Fruit fly (Drosophila melanogaster) whole organism, embryonic: ENCODE data around the gene retm.

Experiments used
- ATbp ChIP-seq: fragments of 200-800 bp; sonication (Bioruptor generic); optimal IDR thresholded peaks from 2 replicates; lab custom pipeline; 2017; ENCODE audit warnings: missing biosample characterization, mild to moderate bottlenecking, missing genetic modification characterization, missing genetic modification reagents
- Bteb2 ChIP-seq: fragments of 200-800 bp; sonication (Bioruptor generic); optimal IDR thresholded peaks from 2 replicates; lab custom pipeline; 2016; ENCODE audit warnings: missing biosample characterization, missing genetic modification characterization
- CG10147 ChIP-seq: fragments of 200-800 bp; sonication (Bioruptor generic); optimal IDR thresholded peaks from 2 replicates; lab custom pipeline; 2019; ENCODE audit warnings: missing biosample characterization, mild to moderate bottlenecking, missing genetic modification characterization, moderate library complexity
- CG10274 ChIP-seq: fragments of 200-800 bp; sonication (Bioruptor generic); optimal IDR thresholded peaks from 3 replicates; lab custom pipeline; 2017; ENCODE audit warnings: missing biosample characterization, mild to moderate bottlenecking, missing genetic modification characterization
- CG11456 ChIP-seq: fragments of 200-800 bp; sonication (Bioruptor generic); IDR thresholded peaks from 3 replicates; pipeline ENCODE4 v1.3.6; 2022; ENCODE audit warnings: missing biosample characterization, missing genetic modification characterization
- CG12744 ChIP-seq: fragments of 200-800 bp; sonication (Bioruptor generic); optimal IDR thresholded peaks from 2 replicates; lab custom pipeline; 2016; ENCODE audit warnings: missing biosample characterization, missing genetic modification characterization
- CG14965 ChIP-seq: fragments of 200-800 bp; sonication (Bioruptor generic); optimal IDR thresholded peaks from 2 replicates; lab custom pipeline; 2016; ENCODE audit warnings: missing biosample characterization, missing genetic modification characterization, borderline replicate concordance
- CG17359 ChIP-seq: fragments of 200-800 bp; sonication (Bioruptor generic); optimal IDR thresholded peaks from 3 replicates; lab custom pipeline; 2018; ENCODE audit warnings: missing biosample characterization, mild to moderate bottlenecking, missing genetic modification characterization, moderate library complexity
- CG18476 ChIP-seq: fragments of 200-800 bp; sonication (Bioruptor generic); optimal IDR thresholded peaks from 2 replicates; lab custom pipeline; 2016; ENCODE audit warnings: missing biosample characterization, mild to moderate bottlenecking, missing genetic modification characterization
- CG2678 ChIP-seq: fragments of 200-800 bp; sonication (Bioruptor generic); optimal IDR thresholded peaks from 3 replicates; lab custom pipeline; 2019; ENCODE audit warnings: missing biosample characterization, mild to moderate bottlenecking, missing genetic modification characterization, moderate library complexity
- CG32767 ChIP-seq: fragments of 200-800 bp; sonication (Bioruptor generic); IDR thresholded peaks from 2 replicates; pipeline ENCODE4 v1.3.6; 2022; ENCODE audit warnings: missing biosample characterization, missing genetic modification characterization
- CG33213 ChIP-seq: fragments of 200-800 bp; sonication (Bioruptor generic); optimal IDR thresholded peaks from 3 replicates; lab custom pipeline; 2016; ENCODE audit warnings: missing biosample characterization, missing genetic modification characterization
- CG3838 ChIP-seq: fragments of 200-800 bp; sonication (Bioruptor generic); optimal IDR thresholded peaks from 3 replicates; lab custom pipeline; 2016; ENCODE audit warnings: missing biosample characterization, missing genetic modification characterization
- CG6175 ChIP-seq: fragments of 200-800 bp; sonication (Bioruptor generic); IDR thresholded peaks from 3 replicates; pipeline ENCODE4 v1.3.6; 2022; ENCODE audit warnings: missing biosample characterization, missing genetic modification characterization
- CG6254 ChIP-seq: fragments of 200-800 bp; sonication (Bioruptor generic); optimal IDR thresholded peaks from 3 replicates; lab custom pipeline; 2017; ENCODE audit warnings: mild to moderate bottlenecking, missing biosample characterization, missing genetic modification reagents, missing genetic modification characterization
- CG8924 ChIP-seq: fragments of 200-800 bp; optimal IDR thresholded peaks from 3 replicates; lab custom pipeline; 2019; ENCODE audit warnings: missing biosample characterization, mild to moderate bottlenecking, missing genetic modification characterization, moderate library complexity
- CG9215 ChIP-seq: fragments of 200-800 bp; sonication (Bioruptor generic); IDR thresholded peaks from 2 replicates; pipeline ENCODE4 v1.3.6; 2022; ENCODE audit warnings: missing biosample characterization, missing genetic modification characterization
- Fer2 ChIP-seq: fragments of 200-800 bp; sonication (Bioruptor generic); optimal IDR thresholded peaks from 2 replicates; lab custom pipeline; 2018; ENCODE audit warnings: missing biosample characterization, mild to moderate bottlenecking, missing genetic modification characterization, moderate library complexity
- H2.0 ChIP-seq: fragments of 200-800 bp; sonication (Bioruptor generic); IDR thresholded peaks from 2 replicates; pipeline ENCODE4 v1.3.6; 2022; ENCODE audit warnings: missing biosample characterization, missing genetic modification characterization
- HHEX ChIP-seq: fragments of 200-800 bp; sonication (Bioruptor generic); optimal IDR thresholded peaks from 3 replicates; lab custom pipeline; 2017; ENCODE audit warnings: missing biosample characterization, mild to moderate bottlenecking, missing genetic modification characterization, missing genetic modification reagents
- HLHmδ ChIP-seq: fragments of 200-800 bp; sonication (Bioruptor generic); optimal IDR thresholded peaks from 2 replicates; lab custom pipeline; 2018; ENCODE audit warnings: missing biosample characterization, mild to moderate bottlenecking, missing genetic modification characterization, moderate library complexity
- Hmx ChIP-seq: fragments of 200-800 bp; sonication (Bioruptor generic); optimal IDR thresholded peaks from 2 replicates; lab custom pipeline; 2016; ENCODE audit warnings: missing biosample characterization, missing genetic modification characterization
- Hr3 ChIP-seq: fragments of 200-800 bp; sonication (Bioruptor generic); optimal IDR thresholded peaks from 3 replicates; lab custom pipeline; 2016; ENCODE audit warnings: missing biosample characterization, missing genetic modification characterization
- Kr ChIP-seq: fragments of 200-800 bp; sonication (Bioruptor generic); optimal IDR thresholded peaks from 2 replicates; lab custom pipeline; 2017; ENCODE audit warnings: missing biosample characterization, mild to moderate bottlenecking, missing genetic modification characterization
- Lpt ChIP-seq: fragments of >200 bp; optimal IDR thresholded peaks from 2 replicates; lab custom pipeline; 2018; ENCODE audit warnings: missing biosample characterization, missing genetic modification characterization
- NC2α ChIP-seq: fragments of 200-800 bp; sonication (Bioruptor generic); optimal IDR thresholded peaks from 2 replicates; lab custom pipeline; 2016; ENCODE audit warnings: missing biosample characterization, missing genetic modification characterization
- Nf-YA ChIP-seq: fragments of 200-800 bp; sonication (Bioruptor generic); IDR thresholded peaks from 2 replicates; pipeline ENCODE4 v1.3.6; 2022; ENCODE audit warnings: missing biosample characterization, missing genetic modification characterization
- Ptx1 ChIP-seq: fragments of 200-800 bp; sonication (Bioruptor generic); IDR thresholded peaks from 2 replicates; pipeline ENCODE4 v1.3.6; 2022; ENCODE audit warnings: missing biosample characterization, missing genetic modification characterization
- Rfx ChIP-seq: fragments of 200-800 bp; sonication (Bioruptor generic); IDR thresholded peaks from 2 replicates; pipeline ENCODE4 v1.3.6; 2022; ENCODE audit warnings: missing biosample characterization, missing genetic modification characterization
- TFAM ChIP-seq: fragments of 200-800 bp; sonication (Bioruptor generic); optimal IDR thresholded peaks from 2 replicates; lab custom pipeline; 2017; ENCODE audit warnings: missing biosample characterization, missing genetic modification characterization, inconsistent platforms
- Taf1 ChIP-seq: fragments of 200-800 bp; sonication (Bioruptor generic); IDR thresholded peaks from 2 replicates; pipeline ENCODE4 v1.3.6; 2022; ENCODE audit warnings: missing biosample characterization, missing genetic modification characterization
- ap ChIP-seq: fragments of 200-800 bp; sonication (Bioruptor generic); IDR thresholded peaks from 2 replicates; pipeline ENCODE4 v1.3.6; 2022; ENCODE audit warnings: missing biosample characterization, missing genetic modification characterization
- bsh ChIP-seq, 2 experiments: fragments of 200-800 bp; sonication (Bioruptor generic); optimal IDR thresholded peaks; 2 replicates each; lab custom pipeline; 2017 to 2018; ENCODE audit warnings: mild to moderate bottlenecking in 2 of 2, missing biosample characterization in 2 of 2, missing genetic modification characterization in 2 of 2, moderate library complexity in 1 of 2
- corto ChIP-seq: fragments of 200-800 bp; sonication (Bioruptor generic); optimal IDR thresholded peaks from 2 replicates; lab custom pipeline; 2016; ENCODE audit warnings: missing biosample characterization, mild to moderate bottlenecking, missing genetic modification characterization, moderate library complexity
- crc ChIP-seq: fragments of 200-800 bp; sonication (Bioruptor generic); optimal IDR thresholded peaks from 2 replicates; lab custom pipeline; 2016; ENCODE audit warnings: missing biosample characterization, missing genetic modification characterization
- crol ChIP-seq: fragments of 200-800 bp; sonication (Bioruptor generic); IDR thresholded peaks from 2 replicates; pipeline ENCODE4 v1.3.6; 2022; ENCODE audit warnings: missing biosample characterization, missing genetic modification characterization
- exex ChIP-seq: fragments of 200-800 bp; sonication (Bioruptor generic); optimal IDR thresholded peaks from 4 replicates; lab custom pipeline; 2018; ENCODE audit warnings: missing biosample characterization, mild to moderate bottlenecking, missing genetic modification characterization, moderate library complexity
- gt ChIP-seq: fragments of 200-800 bp; sonication (Bioruptor generic); IDR thresholded peaks from 2 replicates; pipeline ENCODE4 v1.3.6; 2022; ENCODE audit warnings: missing biosample characterization, missing genetic modification characterization
- ham ChIP-seq: fragments of 200-800 bp; sonication (Bioruptor generic); IDR thresholded peaks from 2 replicates; pipeline ENCODE4 v1.3.6; 2022; ENCODE audit warnings: missing biosample characterization, missing genetic modification characterization
- lab ChIP-seq: fragments of 200-800 bp; sonication (Bioruptor generic); optimal IDR thresholded peaks from 3 replicates; lab custom pipeline; 2017; ENCODE audit warnings: missing biosample characterization, missing genetic modification characterization, mild to moderate bottlenecking, moderate library complexity, missing genetic modification reagents
- mirr ChIP-seq: fragments of 200-800 bp; sonication (Bioruptor generic); optimal IDR thresholded peaks from 3 replicates; lab custom pipeline; 2018; ENCODE audit warnings: missing biosample characterization, mild to moderate bottlenecking, missing genetic modification characterization
- odd ChIP-seq: fragments of 200-800 bp; sonication (Bioruptor generic); optimal IDR thresholded peaks from 2 replicates; lab custom pipeline; 2017; ENCODE audit warnings: missing biosample characterization, mild to moderate bottlenecking, missing genetic modification characterization
- pho ChIP-seq: fragments of 200-800 bp; sonication (Bioruptor generic); optimal IDR thresholded peaks from 2 replicates; lab custom pipeline; 2016; ENCODE audit warnings: missing biosample characterization, missing genetic modification characterization
- pros ChIP-seq: fragments of 200-800 bp; sonication (Bioruptor generic); optimal IDR thresholded peaks from 3 replicates; lab custom pipeline; 2019; ENCODE audit warnings: missing biosample characterization, mild to moderate bottlenecking, missing genetic modification characterization, moderate library complexity
- pum ChIP-seq: fragments of 200-800 bp; sonication (Bioruptor generic); optimal IDR thresholded peaks from 2 replicates; lab custom pipeline; 2016; ENCODE audit warnings: missing biosample characterization, missing genetic modification characterization
- repo ChIP-seq: fragments of 200-800 bp; sonication (Bioruptor generic); optimal IDR thresholded peaks from 2 replicates; lab custom pipeline; 2016; ENCODE audit warnings: missing biosample characterization, missing genetic modification characterization
- row ChIP-seq: fragments of 200-800 bp; sonication (Bioruptor generic); IDR thresholded peaks from 3 replicates; pipeline ENCODE4 v1.3.6; 2022; ENCODE audit warnings: missing biosample characterization, missing genetic modification characterization
- sc ChIP-seq, 3 experiments: fragments of >200 bp in 2 of 3; fragments of 200-800 bp in 1 of 3; sonication (Bioruptor generic) in 1 of 3; optimal IDR thresholded peaks; 2 replicates in 2 of 3; 3 replicates in 1 of 3; lab custom pipeline; 2017; ENCODE audit warnings: mild to moderate bottlenecking in 1 of 3, missing biosample characterization in 1 of 3, missing genetic modification characterization in 1 of 3, missing genetic modification reagents in 1 of 3
- sug ChIP-seq: fragments of 200-800 bp; optimal IDR thresholded peaks from 2 replicates; lab custom pipeline; 2019; ENCODE audit warnings: missing biosample characterization, mild to moderate bottlenecking, missing genetic modification characterization, moderate library complexity
- tap ChIP-seq: fragments of 200-800 bp; optimal IDR thresholded peaks from 3 replicates; lab custom pipeline; 2019; ENCODE audit warnings: missing biosample characterization, mild to moderate bottlenecking, missing genetic modification characterization, moderate library complexity
- tgo ChIP-seq: fragments of 200-800 bp; sonication (Bioruptor generic); IDR thresholded peaks from 3 replicates; pipeline ENCODE4 v1.3.6; 2022; ENCODE audit warnings: missing biosample characterization, missing genetic modification characterization
- trem ChIP-seq: fragments of 200-800 bp; optimal IDR thresholded peaks from 3 replicates; lab custom pipeline; 2019; ENCODE audit warnings: missing biosample characterization, mild to moderate bottlenecking, missing genetic modification characterization, moderate library complexity

Gene retm

DNA sequence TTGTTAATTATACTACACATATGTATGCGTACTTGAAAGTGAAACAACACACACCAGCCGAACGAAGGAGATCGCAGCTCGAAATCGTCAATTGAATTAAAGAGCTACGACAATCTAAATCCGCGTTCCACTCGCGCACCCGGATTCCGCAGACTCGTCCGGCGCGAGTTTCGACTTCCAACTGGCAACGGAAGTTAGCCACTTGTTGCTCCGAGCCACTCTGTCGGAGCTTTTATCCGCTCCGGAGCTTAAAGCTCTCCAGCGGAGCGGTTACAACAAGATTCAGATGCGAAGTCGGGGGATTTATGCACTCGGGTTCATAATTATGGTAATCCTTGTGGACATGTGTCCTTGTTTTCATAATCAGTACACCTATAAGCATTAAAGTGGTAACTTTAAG is 9.8 kb upstream of the retm start, which contains the start of gene Rchy1 (continued):
- TF ChIP-seq bsh (GFP tag; optimal IDR thresholded peaks at IDR 0.05; lab: Kevin White, UChicago) (peak in 1 of 2 experiments; percentile 0), ham (GFP tag; lab: Robert Waterston, UW) (no peak), crc (no peak), odd (GFP tag; lab: Kevin White, UChicago) (peak; percentile 50), ap (GFP tag; lab: Robert Waterston, UW) (no peak), ATbp (GFP tag; lab: Kevin White, UChicago) (no peak), sc (optimal IDR thresholded peaks at IDR 0.05; lab: Kevin White, UChicago) (no peak), sc (GFP tag; optimal IDR thresholded peaks at IDR 0.05; lab: Kevin White, UChicago) (no peak), Hmx (GFP tag; lab: Kevin White, UChicago) (no peak), Rfx (GFP tag; lab: Robert Waterston, UW) (peak; percentile 45; the same call in 1 of the 2 replicates), Fer2 (tag; lab: Kevin White, UChicago) (no peak), Bteb2 (GFP tag; lab: Kevin White, UChicago) (no peak), CG6254 (GFP tag; lab: Kevin White, UChicago) (no peak), CG6175 (no peak), crol (GFP tag; lab: Robert Waterston, UW) (no peak), corto (GFP tag; lab: Kevin White, UChicago) (no peak), Ptx1 (no peak), CG10147 (GFP tag; lab: Kevin White, UChicago) (peak; percentile 32), pho (GFP tag; lab: Kevin White, UChicago) (no peak), Taf1 (GFP tag; lab: Robert Waterston, UW) (no peak), row (no peak; the same call in 2 of the 3 replicates), CG2678 (tag; lab: Kevin White, UChicago) (peak; percentile 22), exex (tag; lab: Kevin White, UChicago) (no peak), pum (GFP tag; lab: Kevin White, UChicago) (no peak), H2.0 (GFP tag; lab: Robert Waterston, UW) (no peak), mirr (GFP tag; lab: Kevin White, UChicago) (peak; percentile 81), HHEX (GFP tag; lab: Kevin White, UChicago) (no peak), Kr (GFP tag; lab: Kevin White, UChicago) (no peak), tgo (GFP tag; lab: Robert Waterston, UW) (no peak; the same call in 2 of the 3 replicates), HLHmδ (no peak), CG33213 (no peak), NC2α (no peak), CG12744 (GFP tag; lab: Kevin White, UChicago) (no peak), tap (tag; lab: Kevin White, UChicago) (no peak), CG18476 (GFP tag; lab: Kevin White, UChicago) (no peak), CG8924 (tag; lab: Kevin White, UChicago) (no peak), CG9215 (GFP tag; lab: Robert Waterston, UW) (no peak), repo (GFP tag; lab: Kevin White, UChicago) (no peak), sug (tag; lab: Kevin White, UChicago) (peak; percentile 34), Lpt (GFP tag; lab: Kevin White, UChicago) (no peak), CG11456 (GFP tag; lab: Robert Waterston, UW) (no peak), CG32767 (GFP tag; lab: Robert Waterston, UW) (peak; percentile 13; the same call in 1 of the 2 replicates), gt (no peak), CG14965 (no peak), Hr3 (GFP tag; lab: Kevin White, UChicago) (no peak), CG10274 (GFP tag; lab: Kevin White, UChicago) (no peak), CG17359 (peak; percentile 4), TFAM (GFP tag; lab: Kevin White, UChicago) (no peak), lab (GFP tag; lab: Kevin White, UChicago) (peak; percentile 78), pros (no peak), Nf-YA (GFP tag; lab: Robert Waterston, UW) (no peak), trem (tag; lab: Kevin White, UChicago) (no peak), CG3838 (GFP tag; lab: Kevin White, UChicago) (no peak)
